Worm (Caenorhabditis elegans): Measurements from ENCODE around the gene hmg-1.1.

- TF ChIP-seq tab-1 (GFP tag; IDR thresholded peaks at IDR 0.05) (no peak), ztf-23 (GFP tag; IDR thresholded peaks at IDR 0.05) (no peak), klf-2 (GFP tag; conservative IDR thresholded peaks at IDR 0.05) (no peak), ztf-29 (GFP tag; IDR thresholded peaks at IDR 0.05) (no peak), T22C8.4 (GFP tag; IDR thresholded peaks at IDR 0.05) (no peak), med-1 (GFP tag; optimal IDR thresholded peaks at IDR 0.05; ENCODE audit: insufficient read depth) (no peak), flt-1 (GFP tag; IDR thresholded peaks at IDR 0.05) (no peak), cog-1 (tag; optimal IDR thresholded peaks at IDR 0.05) (no peak)
These were observed 5.4 kb downstream of the hmg-1.1 start for ce11 chrII:14255850-14256249.
